Worm (Caenorhabditis elegans): ENCODE data around the gene acp-4.

DNA sequence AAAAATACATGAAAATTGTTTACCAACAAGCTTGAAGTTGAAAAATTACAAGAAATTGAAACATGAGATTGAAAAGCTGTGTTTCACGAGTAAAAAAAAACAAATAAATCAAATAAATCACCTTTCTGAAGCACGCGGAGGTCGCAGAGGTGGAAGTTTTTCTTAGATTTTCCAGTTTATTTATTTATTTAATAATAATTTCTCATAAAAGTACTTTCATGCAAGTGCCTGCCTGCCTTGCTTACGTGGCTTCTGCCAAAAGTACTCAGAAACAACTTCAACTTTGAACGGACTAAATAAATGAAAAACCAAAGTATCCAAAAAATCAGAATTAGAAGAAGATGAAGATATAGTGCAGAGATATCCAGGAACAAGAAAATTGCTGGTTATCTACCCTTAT lies 3.0 kb downstream of the acp-4 start, which contains the start of gene acp-2:
- TF ChIP-seq nhr-2 (tag; optimal IDR thresholded peaks at IDR 0.05): no peak
- TF ChIP-seq ceh-39 (tag; optimal IDR thresholded peaks at IDR 0.05): no peak
- TF ChIP-seq zip-8 (tag; optimal IDR thresholded peaks at IDR 0.05): no peak

Measured in whole organism, mixed stage, embryonic.